Comparison of ENCODE assay signal across 5 fruit fly cellular contexts in the genomic region with DNA sequence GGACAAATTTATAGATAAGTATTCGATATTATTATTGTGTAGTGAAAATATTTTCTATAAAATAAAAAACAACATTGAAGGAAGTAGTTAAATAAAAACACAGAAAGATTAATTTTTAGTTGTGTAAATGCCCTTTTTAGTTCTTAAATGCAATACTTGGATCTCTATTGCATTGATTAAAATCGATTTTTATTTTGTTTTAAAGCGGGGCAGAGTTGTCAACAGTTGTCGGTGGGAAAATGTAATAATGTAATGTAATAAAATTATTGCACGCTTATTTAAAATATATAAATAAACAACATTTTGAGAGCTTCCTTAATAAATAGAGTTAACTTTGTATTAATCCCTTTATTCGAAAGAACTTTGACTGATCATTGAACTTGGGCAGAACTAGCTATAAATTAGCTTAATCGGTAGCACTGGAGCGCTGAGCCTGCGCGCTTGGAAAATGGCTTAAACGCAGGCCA.
TF ChIP-seq lines count a peak whose summit lies in the region.

A gene (plus strand): TSS at position 411 of the 467 bp plus-strand sequence.

TF ChIP-seq in whole organism, adult, 20 proteins besides CTCF, POLR2A, EP300 and RAD21 (continued from another document):
- TF ChIP-seq CG5204 (GFP tag; optimal IDR thresholded peaks at IDR 0.05; lab: Kevin White, UChicago) (no peak), cic (GFP tag; optimal IDR thresholded peaks at IDR 0.05; lab: Kevin White, UChicago) (peak; percentile 12), CG7045 (GFP tag; optimal IDR thresholded peaks at IDR 0.05; lab: Kevin White, UChicago) (peak; percentile 43)
TF ChIP-seq in whole organism, adult: peak in this region for 13.

TF ChIP-seq in whole organism, embryonic, 481 proteins besides CTCF, POLR2A, EP300 and RAD21 (continued from another document and continues in another):
- TF ChIP-seq stwl (tag; optimal IDR thresholded peaks at IDR 0.05; lab: Kevin White, UChicago) (peak; percentile 16), Doc2 (GFP tag; IDR thresholded peaks at IDR 0.05; lab: Robert Waterston, UW) (no peak), Jarid2 (GFP tag; optimal IDR thresholded peaks at IDR 0.05; lab: Kevin White, UChicago) (no peak), CG6813 (GFP tag; optimal IDR thresholded peaks at IDR 0.05; lab: Kevin White, UChicago) (no peak), Oli (tag; optimal IDR thresholded peaks at IDR 0.05; lab: Kevin White, UChicago) (peak; percentile 57), nerfin-1 (tag; optimal IDR thresholded peaks at IDR 0.05; lab: Kevin White, UChicago) (peak; percentile 24), CG5180 (GFP tag; optimal IDR thresholded peaks at IDR 0.05; lab: Kevin White, UChicago) (no peak), psq (GFP tag; optimal IDR thresholded peaks at IDR 0.05; lab: Kevin White, UChicago) (peak; percentile 10), CG2199 (GFP tag; IDR thresholded peaks at IDR 0.05; lab: Robert Waterston, UW) (no peak), Hey (tag; optimal IDR thresholded peaks at IDR 0.05; lab: Kevin White, UChicago) (no peak), tap (tag; optimal IDR thresholded peaks at IDR 0.05; lab: Kevin White, UChicago) (peak; percentile 46), CG30020 (tag; optimal IDR thresholded peaks at IDR 0.05; lab: Kevin White, UChicago) (peak; percentile 55), btn (GFP tag; optimal IDR thresholded peaks at IDR 0.05; lab: Kevin White, UChicago) (no peak), Hmr (GFP tag; optimal IDR thresholded peaks at IDR 0.05; lab: Kevin White, UChicago) (peak; percentile 48), so (GFP tag; IDR thresholded peaks at IDR 0.05; lab: Robert Waterston, UW) (no peak), Side (GFP tag; optimal IDR thresholded peaks at IDR 0.05; lab: Kevin White, UChicago) (no peak), CG2116 (GFP tag; optimal IDR thresholded peaks at IDR 0.05; lab: Kevin White, UChicago) (peak; percentile 58), Scr (GFP tag; IDR thresholded peaks at IDR 0.05; lab: Robert Waterston, UW; ENCODE audit: partially characterized antibody) (peak; percentile 74), Dp (GFP tag; optimal IDR thresholded peaks at IDR 0.05; lab: Kevin White, UChicago) (peak; percentile 17), HHEX (GFP tag; optimal IDR thresholded peaks at IDR 0.05; lab: Kevin White, UChicago) (peak; percentile 1), Adf1 (GFP tag; IDR thresholded peaks at IDR 0.05; lab: Robert Waterston, UW) (no peak), CG11398 (GFP tag; optimal IDR thresholded peaks at IDR 0.05; lab: Kevin White, UChicago) (no peak), peb (GFP tag; IDR thresholded peaks at IDR 0.05; lab: Robert Waterston, UW) (no peak), CG4707 (GFP tag; optimal IDR thresholded peaks at IDR 0.05; lab: Kevin White, UChicago) (no peak), CG4328 (GFP tag; optimal IDR thresholded peaks at IDR 0.05; lab: Kevin White, UChicago) (no peak), org-1 (GFP tag; optimal IDR thresholded peaks at IDR 0.05; lab: Kevin White, UChicago) (no peak), CG8388 (GFP tag; optimal IDR thresholded peaks at IDR 0.05; lab: Kevin White, UChicago) (peak; percentile 55), CG16815 (GFP tag; optimal IDR thresholded peaks at IDR 0.05; lab: Kevin White, UChicago) (peak; percentile 18), z (GFP tag; IDR thresholded peaks at IDR 0.05; lab: Robert Waterston, UW) (no peak), pb (GFP tag; optimal IDR thresholded peaks at IDR 0.05; lab: Kevin White, UChicago) (no peak), unpg (GFP tag; optimal IDR thresholded peaks at IDR 0.05; lab: Kevin White, UChicago) (peak; percentile 66), Med (GFP tag; lab: Kevin White, UChicago) (peak; percentile 77)

TF ChIP-seq in whole organism, prepupa, 60 proteins besides CTCF, POLR2A, EP300 and RAD21 (continued from another document and continues in another):
- peak; percentile 80 for TF ChIP-seq vri (GFP tag; optimal IDR thresholded peaks at IDR 0.05; lab: Kevin White, UChicago)
- no peak for TF ChIP-seq Ets21C (GFP tag; optimal IDR thresholded peaks at IDR 0.05; lab: Kevin White, UChicago)
- TF ChIP-seq dsx (GFP tag; optimal IDR thresholded peaks at IDR 0.05; lab: Kevin White, UChicago; ENCODE audit: poor library complexity, severe bottlenecking): peak; percentile 56
- TF ChIP-seq eg (GFP tag; IDR thresholded peaks at IDR 0.05; lab: Robert Waterston, UW): peak; percentile 70
- peak; percentile 64 for TF ChIP-seq CG3032 (tag; optimal IDR thresholded peaks at IDR 0.05; lab: Kevin White, UChicago)
- TF ChIP-seq Sox14 (GFP tag; optimal IDR thresholded peaks at IDR 0.05; lab: Kevin White, UChicago): peak; percentile 70
- TF ChIP-seq CG8632 (GFP tag; optimal IDR thresholded peaks at IDR 0.05; lab: Kevin White, UChicago): peak; percentile 37
- peak; percentile 56 for TF ChIP-seq CG15336 (GFP tag; IDR thresholded peaks at IDR 0.05; lab: Robert Waterston, UW)
- no peak for TF ChIP-seq CG6854 (GFP tag; optimal IDR thresholded peaks at IDR 0.05; lab: Kevin White, UChicago)
- no peak for TF ChIP-seq Sox15 (GFP tag; optimal IDR thresholded peaks at IDR 0.05; lab: Kevin White, UChicago)
- no peak for TF ChIP-seq CG11294 (GFP tag; IDR thresholded peaks at IDR 0.05; lab: Robert Waterston, UW)
- TF ChIP-seq Hr38 (GFP tag; optimal IDR thresholded peaks at IDR 0.05; lab: Kevin White, UChicago): no peak
- TF ChIP-seq Eip75B (GFP tag; optimal IDR thresholded peaks at IDR 0.05; lab: Kevin White, UChicago): peak; percentile 61
- peak; percentile 58 for TF ChIP-seq CG3919 (GFP tag; optimal IDR thresholded peaks at IDR 0.05; lab: Kevin White, UChicago)
- TF ChIP-seq OdsH (GFP tag; optimal IDR thresholded peaks at IDR 0.05; lab: Kevin White, UChicago): peak; percentile 70
- peak; percentile 71 for TF ChIP-seq CG6163 (GFP tag; IDR thresholded peaks at IDR 0.05; lab: Robert Waterston, UW)
- no peak for TF ChIP-seq CG8319 (GFP tag; optimal IDR thresholded peaks at IDR 0.05; lab: Kevin White, UChicago)
- TF ChIP-seq Met (GFP tag; optimal IDR thresholded peaks at IDR 0.05; lab: Kevin White, UChicago): no peak
- TF ChIP-seq spab (GFP tag; optimal IDR thresholded peaks at IDR 0.05; lab: Kevin White, UChicago): no peak
- TF ChIP-seq ss (GFP tag; optimal IDR thresholded peaks at IDR 0.05; lab: Kevin White, UChicago): peak in 1 of 2 experiments; percentile 13
- peak; percentile 49 for TF ChIP-seq CG6792 (GFP tag; optimal IDR thresholded peaks at IDR 0.05; lab: Kevin White, UChicago)
- TF ChIP-seq pdm3 (GFP tag; optimal IDR thresholded peaks at IDR 0.05; lab: Kevin White, UChicago): peak; percentile 63
- TF ChIP-seq Sox102F (GFP tag; optimal IDR thresholded peaks at IDR 0.05; lab: Kevin White, UChicago): no peak
- TF ChIP-seq CG16779 (tag; optimal IDR thresholded peaks at IDR 0.05; lab: Kevin White, UChicago): no peak
- TF ChIP-seq CG11902 (GFP tag; optimal IDR thresholded peaks at IDR 0.05; lab: Kevin White, UChicago): peak; percentile 32
- TF ChIP-seq salr (GFP tag; optimal IDR thresholded peaks at IDR 0.05; lab: Kevin White, UChicago): peak in 1 of 2 experiments; percentile 30
- TF ChIP-seq Lpt (GFP tag; optimal IDR thresholded peaks at IDR 0.05; lab: Kevin White, UChicago): peak; percentile 36
- peak; percentile 42 for TF ChIP-seq CG31627 (GFP tag; optimal IDR thresholded peaks at IDR 0.05; lab: Kevin White, UChicago)
- peak; percentile 56 for TF ChIP-seq cyc (GFP tag; optimal IDR thresholded peaks at IDR 0.05; lab: Kevin White, UChicago)
- peak; percentile 60 for TF ChIP-seq topi (GFP tag; optimal IDR thresholded peaks at IDR 0.05; lab: Kevin White, UChicago)
- peak; percentile 69 for TF ChIP-seq CG10631 (GFP tag; optimal IDR thresholded peaks at IDR 0.05; lab: Kevin White, UChicago)
- peak; percentile 75 for TF ChIP-seq esn (GFP tag; optimal IDR thresholded peaks at IDR 0.05; lab: Kevin White, UChicago)

TF ChIP-seq in whole organism, pupa, 21 proteins besides CTCF, POLR2A, EP300 and RAD21 (continued from another document):
- peak; percentile 48 for TF ChIP-seq Snoo (tag; optimal IDR thresholded peaks at IDR 0.05; lab: Kevin White, UChicago)

TF ChIP-seq in whole organism, wandering third instar larva, 38 proteins besides CTCF, POLR2A, EP300 and RAD21 (continued from another document):
- TF ChIP-seq fru (GFP tag; optimal IDR thresholded peaks at IDR 0.05; lab: Kevin White, UChicago) (peak; percentile 59), brk (GFP tag; optimal IDR thresholded peaks at IDR 0.05; lab: Kevin White, UChicago) (no peak), GATAd (GFP tag; optimal IDR thresholded peaks at IDR 0.05; lab: Kevin White, UChicago) (no peak), br (GFP tag; optimal IDR thresholded peaks at IDR 0.05; lab: Kevin White, UChicago) (peak; percentile 52), lola (GFP tag; optimal IDR thresholded peaks at IDR 0.05; lab: Kevin White, UChicago) (no peak), dsf (GFP tag; optimal IDR thresholded peaks at IDR 0.05; lab: Kevin White, UChicago; ENCODE audit: borderline replicate concordance) (peak; percentile 51), Sp1 (GFP tag; optimal IDR thresholded peaks at IDR 0.05; lab: Kevin White, UChicago) (peak; percentile 69)
